Fruit fly (Drosophila melanogaster) whole organism, embryonic: ENCODE results near the gene AMPdeam.

Experiments used
- Atf6 ChIP-seq: fragments of 200-800 bp; sonication (Bioruptor generic); IDR thresholded peaks from 2 replicates; pipeline ENCODE4 v1.3.6; 2022; ENCODE audit warnings: missing biosample characterization, missing genetic modification characterization
- CG11504 ChIP-seq: fragments of 200-800 bp; sonication (Bioruptor generic); optimal IDR thresholded peaks from 3 replicates; lab custom pipeline; 2019; ENCODE audit warnings: missing biosample characterization, mild to moderate bottlenecking, missing genetic modification characterization, moderate library complexity
- CG11560 ChIP-seq: fragments of 200-800 bp; sonication (Bioruptor generic); IDR thresholded peaks from 3 replicates; pipeline ENCODE4 v1.3.6; 2022; ENCODE audit warnings: missing biosample characterization, missing genetic modification characterization
- CG1233 ChIP-seq: fragments of 200-800 bp; sonication (Bioruptor generic); optimal IDR thresholded peaks from 4 replicates; lab custom pipeline; 2018; ENCODE audit warnings: missing biosample characterization, mild to moderate bottlenecking, missing genetic modification characterization
- CG14441 ChIP-seq: fragments of 200-800 bp; sonication (Bioruptor generic); IDR thresholded peaks from 2 replicates; pipeline ENCODE4 v1.3.6; 2022; ENCODE audit warnings: missing biosample characterization, missing genetic modification characterization
- CG15514 ChIP-seq: fragments of 200-800 bp; sonication (Bioruptor generic); optimal IDR thresholded peaks from 3 replicates; lab custom pipeline; 2017; ENCODE audit warnings: missing biosample characterization, missing genetic modification characterization, mild to moderate bottlenecking, moderate library complexity, missing genetic modification reagents
- CG1602 ChIP-seq: fragments of 200-800 bp; sonication (Bioruptor generic); optimal IDR thresholded peaks from 3 replicates; lab custom pipeline; 2016; ENCODE audit warnings: missing biosample characterization, missing genetic modification characterization
- CG18599 ChIP-seq: fragments of 200-800 bp; sonication (Bioruptor generic); optimal IDR thresholded peaks from 3 replicates; lab custom pipeline; 2017; ENCODE audit warnings: missing biosample characterization, missing genetic modification characterization, mild to moderate bottlenecking, moderate library complexity, missing genetic modification reagents
- CG31224 ChIP-seq: fragments of 200-800 bp; sonication (Bioruptor generic); IDR thresholded peaks from 2 replicates; pipeline ENCODE4 v1.3.6; 2022; ENCODE audit warnings: missing biosample characterization, missing genetic modification characterization
- CG3838 ChIP-seq: fragments of 200-800 bp; sonication (Bioruptor generic); optimal IDR thresholded peaks from 3 replicates; lab custom pipeline; 2016; ENCODE audit warnings: missing biosample characterization, missing genetic modification characterization
- CG4328 ChIP-seq: fragments of 200-800 bp; sonication (Bioruptor generic); optimal IDR thresholded peaks from 3 replicates; lab custom pipeline; 2017; ENCODE audit warnings: missing biosample characterization, missing genetic modification reagents, missing genetic modification characterization
- CG4617 ChIP-seq: fragments of 200-800 bp; sonication (Bioruptor generic); optimal IDR thresholded peaks from 3 replicates; lab custom pipeline; 2016; ENCODE audit warnings: missing biosample characterization, missing genetic modification characterization, borderline replicate concordance
- CG6175 ChIP-seq: fragments of 200-800 bp; sonication (Bioruptor generic); IDR thresholded peaks from 3 replicates; pipeline ENCODE4 v1.3.6; 2022; ENCODE audit warnings: missing biosample characterization, missing genetic modification characterization
- CG6254 ChIP-seq: fragments of 200-800 bp; sonication (Bioruptor generic); optimal IDR thresholded peaks from 3 replicates; lab custom pipeline; 2017; ENCODE audit warnings: mild to moderate bottlenecking, missing biosample characterization, missing genetic modification reagents, missing genetic modification characterization
- CG6272 ChIP-seq: fragments of 200-800 bp; sonication (Bioruptor generic); IDR thresholded peaks from 2 replicates; pipeline ENCODE4 v1.3.6; 2022; ENCODE audit warnings: missing biosample characterization, missing genetic modification characterization
- CG6854 ChIP-seq: fragments of 200-800 bp; sonication (Bioruptor generic); optimal IDR thresholded peaks from 3 replicates; lab custom pipeline; 2017; ENCODE audit warnings: missing biosample characterization, mild to moderate bottlenecking, missing genetic modification characterization
- CG7745 ChIP-seq: fragments of 200-800 bp; sonication (Bioruptor generic); optimal IDR thresholded peaks from 2 replicates; lab custom pipeline; 2018; ENCODE audit warnings: missing biosample characterization, mild to moderate bottlenecking, missing genetic modification characterization, moderate library complexity
- CG8281 ChIP-seq: fragments of 200-800 bp; sonication (Bioruptor generic); optimal IDR thresholded peaks from 2 replicates; lab custom pipeline; 2018; ENCODE audit warnings: missing biosample characterization, mild to moderate bottlenecking, missing genetic modification characterization, moderate library complexity
- CG8478 ChIP-seq: fragments of >200 bp; optimal IDR thresholded peaks from 2 replicates; lab custom pipeline; 2018
- Deaf1 ChIP-seq: fragments of 200-800 bp; optimal IDR thresholded peaks from 3 replicates; lab custom pipeline; 2019; ENCODE audit warnings: missing biosample characterization, mild to moderate bottlenecking, missing genetic modification characterization, moderate library complexity
- Dip2 ChIP-seq: fragments of 200-800 bp; sonication (Bioruptor generic); IDR thresholded peaks from 2 replicates; pipeline ENCODE4 v1.3.6; 2022; ENCODE audit warnings: missing biosample characterization, missing genetic modification characterization
- Doc3 ChIP-seq: fragments of 200-800 bp; sonication (Bioruptor generic); IDR thresholded peaks from 3 replicates; pipeline ENCODE4 v1.3.6; 2022; ENCODE audit warnings: missing biosample characterization, missing genetic modification characterization; ENCODE audit not compliant: partially characterized antibody
- Elba2 ChIP-seq: fragments of 200-800 bp; sonication (Bioruptor generic); optimal IDR thresholded peaks from 3 replicates; lab custom pipeline; 2016; ENCODE audit warnings: missing biosample characterization, missing genetic modification characterization
- HLH3B ChIP-seq: fragments of 200-800 bp; sonication (Bioruptor generic); IDR thresholded peaks from 2 replicates; pipeline ENCODE4 v1.3.6; 2022; ENCODE audit warnings: missing biosample characterization, missing genetic modification characterization
- HLHmδ ChIP-seq: fragments of 200-800 bp; sonication (Bioruptor generic); optimal IDR thresholded peaks from 2 replicates; lab custom pipeline; 2018; ENCODE audit warnings: missing biosample characterization, mild to moderate bottlenecking, missing genetic modification characterization, moderate library complexity
- HmgZ ChIP-seq: fragments of 200-800 bp; sonication (Bioruptor generic); optimal IDR thresholded peaks from 2 replicates; lab custom pipeline; 2018; ENCODE audit warnings: missing biosample characterization, mild to moderate bottlenecking, missing genetic modification characterization
- Max ChIP-seq: fragments of 200-800 bp; sonication (Bioruptor generic); optimal IDR thresholded peaks from 2 replicates; lab custom pipeline; 2016; ENCODE audit warnings: missing biosample characterization, mild to moderate bottlenecking, missing genetic modification characterization
- Mes4 ChIP-seq: fragments of 200-800 bp; sonication (Bioruptor generic); optimal IDR thresholded peaks from 2 replicates; lab custom pipeline; 2016; ENCODE audit warnings: missing biosample characterization, missing genetic modification characterization
- Myb ChIP-seq: fragments of 200-800 bp; sonication (Bioruptor generic); optimal IDR thresholded peaks from 2 replicates; lab custom pipeline; 2016; ENCODE audit warnings: missing biosample characterization, missing genetic modification characterization
- Stat92E ChIP-seq, 3 experiments: fragments of >200 bp in 2 of 3; fragments of 200-800 bp in 1 of 3; sonication (Bioruptor generic) in 1 of 3; optimal IDR thresholded peaks; 2 replicates each; lab custom pipeline; 2017 to 2019; ENCODE audit warnings: missing biosample characterization in 3 of 3, missing genetic modification characterization in 3 of 3, mild to moderate bottlenecking in 1 of 3, moderate library complexity in 1 of 3
- TFAM ChIP-seq: fragments of 200-800 bp; sonication (Bioruptor generic); optimal IDR thresholded peaks from 2 replicates; lab custom pipeline; 2017; ENCODE audit warnings: missing biosample characterization, missing genetic modification characterization, inconsistent platforms
- Vsx1 ChIP-seq: fragments of 200-800 bp; sonication (Bioruptor generic); optimal IDR thresholded peaks from 2 replicates; lab custom pipeline; 2017; ENCODE audit warnings: missing biosample characterization, mild to moderate bottlenecking, missing genetic modification characterization, missing genetic modification reagents
- YL-1 ChIP-seq: fragments of 200-800 bp; sonication (Bioruptor generic); optimal IDR thresholded peaks from 3 replicates; lab custom pipeline; 2017; ENCODE audit warnings: missing biosample characterization, mild to moderate bottlenecking, missing genetic modification characterization
- abd-A ChIP-seq: fragments of 200-800 bp; sonication (Bioruptor generic); optimal IDR thresholded peaks from 3 replicates; lab custom pipeline; 2019; ENCODE audit warnings: missing biosample characterization, mild to moderate bottlenecking, missing genetic modification characterization, moderate library complexity
- al ChIP-seq: fragments of 200-800 bp; sonication (Bioruptor generic); IDR thresholded peaks from 2 replicates; pipeline ENCODE4 v1.3.6; 2022; ENCODE audit warnings: missing biosample characterization, missing genetic modification characterization
- ara ChIP-seq: fragments of 200-800 bp; sonication (Bioruptor generic); IDR thresholded peaks from 2 replicates; pipeline ENCODE4 v1.3.6; 2022; ENCODE audit warnings: missing biosample characterization, missing genetic modification characterization
- ato ChIP-seq: fragments of 200-800 bp; sonication (Bioruptor generic); IDR thresholded peaks from 2 replicates; pipeline ENCODE4 v1.3.6; 2022; ENCODE audit warnings: missing biosample characterization, missing genetic modification characterization; ENCODE audit not compliant: partially characterized antibody
- bcd ChIP-seq: fragments of 200-800 bp; sonication (Bioruptor generic); optimal IDR thresholded peaks from 2 replicates; lab custom pipeline; 2017; ENCODE audit warnings: missing biosample characterization, mild to moderate bottlenecking, missing genetic modification characterization
- crol ChIP-seq: fragments of 200-800 bp; sonication (Bioruptor generic); IDR thresholded peaks from 2 replicates; pipeline ENCODE4 v1.3.6; 2022; ENCODE audit warnings: missing biosample characterization, missing genetic modification characterization
- eyg ChIP-seq: fragments of 200-800 bp; sonication (Bioruptor generic); optimal IDR thresholded peaks from 3 replicates; lab custom pipeline; 2016; ENCODE audit warnings: missing biosample characterization, missing genetic modification characterization
- fd96Cb ChIP-seq: fragments of 200-800 bp; sonication (Bioruptor generic); optimal IDR thresholded peaks from 2 replicates; lab custom pipeline; 2018; ENCODE audit warnings: missing biosample characterization, mild to moderate bottlenecking, missing genetic modification characterization, moderate library complexity
- fru ChIP-seq: fragments of >200 bp; optimal IDR thresholded peaks from 2 replicates; lab custom pipeline; 2017
- gsb ChIP-seq: fragments of 200-800 bp; sonication (Bioruptor generic); IDR thresholded peaks from 2 replicates; pipeline ENCODE4 v1.3.6; 2022; ENCODE audit warnings: missing biosample characterization, missing genetic modification characterization
- jumu ChIP-seq: fragments of 200-800 bp; sonication (Bioruptor generic); optimal IDR thresholded peaks from 3 replicates; lab custom pipeline; 2016; ENCODE audit warnings: missing biosample characterization, missing genetic modification characterization
- lilli ChIP-seq: fragments of 200-800 bp; sonication (Bioruptor generic); optimal IDR thresholded peaks from 3 replicates; lab custom pipeline; 2016; ENCODE audit warnings: missing biosample characterization, missing genetic modification characterization
- nerfin-1 ChIP-seq: fragments of 200-800 bp; sonication (Bioruptor generic); optimal IDR thresholded peaks from 3 replicates; lab custom pipeline; 2019; ENCODE audit warnings: missing biosample characterization, mild to moderate bottlenecking, missing genetic modification characterization, moderate library complexity
- pfk ChIP-seq: fragments of 200-800 bp; sonication (Bioruptor generic); optimal IDR thresholded peaks from 2 replicates; lab custom pipeline; 2018; ENCODE audit warnings: missing biosample characterization, mild to moderate bottlenecking, missing genetic modification characterization, moderate library complexity
- schlank ChIP-seq: fragments of 200-800 bp; sonication (Bioruptor generic); optimal IDR thresholded peaks from 2 replicates; lab custom pipeline; 2018; ENCODE audit warnings: missing biosample characterization, mild to moderate bottlenecking, missing genetic modification characterization
- tx ChIP-seq: fragments of 200-800 bp; sonication (Bioruptor generic); optimal IDR thresholded peaks from 2 replicates; lab custom pipeline; 2016; ENCODE audit warnings: missing biosample characterization, missing genetic modification characterization
- usp ChIP-seq: fragments of >200 bp; optimal IDR thresholded peaks from 2 replicates; lab custom pipeline; 2017; ENCODE audit warnings: missing biosample characterization, missing genetic modification characterization

Gene AMPdeam

dm6 chrX:13890903-13891449 lies 45.3 kb upstream of the AMPdeam start (continued):
- TF ChIP-seq Mes4 (GFP tag; lab: Kevin White, UChicago): peak; percentile 12
- peak; percentile 53 for TF ChIP-seq crol (GFP tag; lab: Robert Waterston, UW)
- TF ChIP-seq gsb (GFP tag; lab: Robert Waterston, UW): peak; percentile 82; the same call in 1 of the 2 replicates
- no peak for TF ChIP-seq fru (lab: Kevin White, UChicago)
- TF ChIP-seq al (GFP tag; lab: Robert Waterston, UW): peak; percentile 94
- TF ChIP-seq CG6272 (GFP tag; lab: Robert Waterston, UW): peak; percentile 69
- peak; percentile 83 for TF ChIP-seq CG6175
- TF ChIP-seq CG14441 (GFP tag; lab: Robert Waterston, UW): peak; percentile 90
- TF ChIP-seq CG1602 (GFP tag; lab: Kevin White, UChicago): peak; percentile 85
- TF ChIP-seq CG18599 (GFP tag; lab: Kevin White, UChicago): peak; percentile 93
- no peak for TF ChIP-seq Stat92E (GFP tag; optimal IDR thresholded peaks at IDR 0.05; lab: Kevin White, UChicago)
- peak; percentile 64 for TF ChIP-seq CG6254 (GFP tag; lab: Kevin White, UChicago)
- peak; percentile 79 for TF ChIP-seq Vsx1 (GFP tag; lab: Kevin White, UChicago)
- no peak for TF ChIP-seq nerfin-1
- TF ChIP-seq abd-A (tag; lab: Kevin White, UChicago): no peak
- no peak for TF ChIP-seq usp (GFP tag; lab: Kevin White, UChicago)
- TF ChIP-seq Dip2: peak; percentile 28; the same call in 1 of the 2 replicates
- peak; percentile 12 for TF ChIP-seq eyg (GFP tag; lab: Kevin White, UChicago)
- TF ChIP-seq CG8281 (tag; lab: Kevin White, UChicago): peak; percentile 68
- peak; percentile 65 for TF ChIP-seq tx (GFP tag; lab: Kevin White, UChicago)
- peak; percentile 46 for TF ChIP-seq jumu (GFP tag; lab: Kevin White, UChicago)
- peak; percentile 83 for TF ChIP-seq HLH3B
- TF ChIP-seq pfk (GFP tag; lab: Kevin White, UChicago): no peak
- no peak for TF ChIP-seq ato (GFP tag; lab: Robert Waterston, UW)
- no peak for TF ChIP-seq CG8478
- peak; percentile 62 for TF ChIP-seq CG3838 (GFP tag; lab: Kevin White, UChicago)
- no peak for TF ChIP-seq CG4328 (GFP tag; lab: Kevin White, UChicago)
- peak; percentile 83 for TF ChIP-seq CG15514 (GFP tag; lab: Kevin White, UChicago)
- peak; percentile 92 for TF ChIP-seq CG11504 (tag; lab: Kevin White, UChicago)
- TF ChIP-seq CG4617 (GFP tag; lab: Kevin White, UChicago): peak; percentile 34
- TF ChIP-seq Atf6 (GFP tag; lab: Robert Waterston, UW): peak; percentile 92
- no peak for TF ChIP-seq TFAM (GFP tag; lab: Kevin White, UChicago)
- TF ChIP-seq ara (GFP tag; lab: Robert Waterston, UW): peak; percentile 83
- TF ChIP-seq Doc3 (GFP tag; lab: Robert Waterston, UW): no peak
- no peak for TF ChIP-seq CG7745 (tag; lab: Kevin White, UChicago)
- peak; percentile 93 for TF ChIP-seq bcd (GFP tag; lab: Kevin White, UChicago)
- peak; percentile 9 for TF ChIP-seq YL-1 (GFP tag; lab: Kevin White, UChicago)
- TF ChIP-seq CG1233 (GFP tag; lab: Kevin White, UChicago): peak; percentile 88
- TF ChIP-seq CG31224: peak; percentile 90
- TF ChIP-seq HmgZ (tag; lab: Kevin White, UChicago): peak; percentile 85
- TF ChIP-seq Max: peak; percentile 85
- peak; percentile 74 for TF ChIP-seq schlank (tag; lab: Kevin White, UChicago)
- peak; percentile 91 for TF ChIP-seq fd96Cb (tag; lab: Kevin White, UChicago)
- no peak for TF ChIP-seq Deaf1
- TF ChIP-seq HLHmδ (GFP tag; lab: Kevin White, UChicago): no peak
- peak; percentile 92 for TF ChIP-seq lilli
- peak; percentile 37 for TF ChIP-seq Myb (GFP tag; lab: Kevin White, UChicago)
- TF ChIP-seq Elba2 (GFP tag; lab: Kevin White, UChicago): no peak
- TF ChIP-seq CG6854 (GFP tag; lab: Kevin White, UChicago): peak; percentile 76
- peak; percentile 82 for TF ChIP-seq CG11560 (tag; lab: Robert Waterston, UW)
